Fruit fly (Drosophila melanogaster) whole organism, embryonic: ENCODE results near the gene CG7294.
A peak's percentile ranks its signal among the peaks of the same experiment; 100 is the strongest.

ENCODE experiments used
- Asciz ChIP-seq: fragments of 200-800 bp; sonication (Bioruptor generic); optimal IDR thresholded peaks from 2 replicates; lab custom pipeline; 2017; ENCODE audit warnings: missing biosample characterization, mild to moderate bottlenecking, missing genetic modification characterization, missing genetic modification reagents
- Awh ChIP-seq: fragments of 200-800 bp; sonication (Bioruptor generic); IDR thresholded peaks from 2 replicates; pipeline ENCODE4, ENCODE4 v1.3.6; 2022; ENCODE audit warnings: missing biosample characterization, missing genetic modification characterization
- Bgb ChIP-seq: fragments of 200-800 bp; sonication (Bioruptor generic); IDR thresholded peaks from 2 replicates; pipeline ENCODE4 v1.3.6; 2022; ENCODE audit warnings: missing biosample characterization, missing genetic modification characterization; ENCODE audit not compliant: partially characterized antibody
- Blimp-1 ChIP-seq: fragments of 200-800 bp; sonication (Bioruptor generic); optimal IDR thresholded peaks from 3 replicates; lab custom pipeline; 2018; ENCODE audit warnings: missing biosample characterization, missing genetic modification characterization, mild to moderate bottlenecking, moderate library complexity, missing genetic modification reagents
- Bteb2 ChIP-seq: fragments of 200-800 bp; sonication (Bioruptor generic); optimal IDR thresholded peaks from 2 replicates; lab custom pipeline; 2016; ENCODE audit warnings: missing biosample characterization, missing genetic modification characterization
- CG10366 ChIP-seq: fragments of 200-800 bp; sonication (Bioruptor generic); IDR thresholded peaks from 2 replicates; pipeline ENCODE4 v1.3.6; 2022; ENCODE audit warnings: missing biosample characterization, missing genetic modification characterization
- CG10565 ChIP-seq: fragments of 200-800 bp; sonication (Bioruptor generic); optimal IDR thresholded peaks from 3 replicates; lab custom pipeline; 2016; ENCODE audit warnings: missing biosample characterization, mild to moderate bottlenecking, missing genetic modification characterization
- CG10654 ChIP-seq: fragments of 200-800 bp; sonication (Bioruptor generic); optimal IDR thresholded peaks from 2 replicates; lab custom pipeline; 2016; ENCODE audit warnings: missing biosample characterization, missing genetic modification characterization
- CG11093 ChIP-seq: fragments of 200-800 bp; sonication (Bioruptor generic); IDR thresholded peaks from 3 replicates; pipeline ENCODE4 v1.3.6; 2022; ENCODE audit warnings: missing biosample characterization, missing genetic modification characterization
- CG11504 ChIP-seq: fragments of 200-800 bp; sonication (Bioruptor generic); optimal IDR thresholded peaks from 3 replicates; lab custom pipeline; 2019; ENCODE audit warnings: missing biosample characterization, mild to moderate bottlenecking, missing genetic modification characterization, moderate library complexity
- CG12769 ChIP-seq: fragments of 200-800 bp; sonication (Bioruptor generic); optimal IDR thresholded peaks from 2 replicates; lab custom pipeline; 2019; ENCODE audit warnings: missing biosample characterization, mild to moderate bottlenecking, missing genetic modification characterization, moderate library complexity
- CG14965 ChIP-seq: fragments of 200-800 bp; sonication (Bioruptor generic); optimal IDR thresholded peaks from 2 replicates; lab custom pipeline; 2016; ENCODE audit warnings: missing biosample characterization, missing genetic modification characterization, borderline replicate concordance
- CG17612 ChIP-seq: fragments of 200-800 bp; sonication (Bioruptor generic); IDR thresholded peaks from 2 replicates; pipeline ENCODE4 v1.3.6; 2022; ENCODE audit warnings: missing biosample characterization, missing genetic modification characterization
- CG2875 ChIP-seq: fragments of 200-800 bp; sonication (Bioruptor generic); optimal IDR thresholded peaks from 2 replicates; lab custom pipeline; 2017; ENCODE audit warnings: missing biosample characterization, mild to moderate bottlenecking, missing genetic modification characterization, missing genetic modification reagents
- CG7357 ChIP-seq: fragments of 200-800 bp; sonication (Bioruptor generic); IDR thresholded peaks from 3 replicates; pipeline ENCODE4 v1.3.6; 2022; ENCODE audit warnings: missing biosample characterization, missing genetic modification characterization
- CG7839 ChIP-seq: fragments of 200-800 bp; sonication (Bioruptor generic); optimal IDR thresholded peaks from 3 replicates; lab custom pipeline; 2018; ENCODE audit warnings: missing biosample characterization, mild to moderate bottlenecking, missing genetic modification characterization, moderate library complexity
- CG8478 ChIP-seq: fragments of >200 bp; optimal IDR thresholded peaks from 2 replicates; lab custom pipeline; 2018
- CG8924 ChIP-seq: fragments of 200-800 bp; optimal IDR thresholded peaks from 3 replicates; lab custom pipeline; 2019; ENCODE audit warnings: missing biosample characterization, mild to moderate bottlenecking, missing genetic modification characterization, moderate library complexity
- CG9817 ChIP-seq: fragments of 200-800 bp; sonication (Bioruptor generic); optimal IDR thresholded peaks from 2 replicates; lab custom pipeline; 2018; ENCODE audit warnings: missing biosample characterization, mild to moderate bottlenecking, missing genetic modification characterization, moderate library complexity
- D19B ChIP-seq: fragments of 200-800 bp; sonication (Bioruptor generic); optimal IDR thresholded peaks from 2 replicates; lab custom pipeline; 2017; ENCODE audit warnings: missing biosample characterization, mild to moderate bottlenecking, missing genetic modification characterization
- HLH4C ChIP-seq: fragments of 200-800 bp; sonication (Bioruptor generic); IDR thresholded peaks from 3 replicates; pipeline ENCODE4 v1.3.6; 2022; ENCODE audit warnings: missing biosample characterization, missing genetic modification characterization; ENCODE audit not compliant: partially characterized antibody
- HLHmδ ChIP-seq: fragments of 200-800 bp; sonication (Bioruptor generic); optimal IDR thresholded peaks from 2 replicates; lab custom pipeline; 2018; ENCODE audit warnings: missing biosample characterization, mild to moderate bottlenecking, missing genetic modification characterization, moderate library complexity
- Opbp ChIP-seq: fragments of 200-800 bp; sonication (Bioruptor generic); IDR thresholded peaks from 3 replicates; pipeline ENCODE4 v1.3.6; 2022; ENCODE audit warnings: missing biosample characterization, missing genetic modification characterization; ENCODE audit not compliant: partially characterized antibody
- Ssrp ChIP-seq: fragments of 200-800 bp; sonication (Bioruptor generic); optimal IDR thresholded peaks from 2 replicates; lab custom pipeline; 2018; ENCODE audit warnings: missing biosample characterization, mild to moderate bottlenecking, missing genetic modification characterization, moderate library complexity
- YL-1 ChIP-seq: fragments of 200-800 bp; sonication (Bioruptor generic); optimal IDR thresholded peaks from 3 replicates; lab custom pipeline; 2017; ENCODE audit warnings: missing biosample characterization, mild to moderate bottlenecking, missing genetic modification characterization
- bcd ChIP-seq: fragments of 200-800 bp; sonication (Bioruptor generic); optimal IDR thresholded peaks from 2 replicates; lab custom pipeline; 2017; ENCODE audit warnings: missing biosample characterization, mild to moderate bottlenecking, missing genetic modification characterization
- bigmax ChIP-seq: fragments of 200-800 bp; sonication (Bioruptor generic); optimal IDR thresholded peaks from 2 replicates; lab custom pipeline; 2018; ENCODE audit warnings: missing biosample characterization, mild to moderate bottlenecking, missing genetic modification characterization
- br ChIP-seq: fragments of >200 bp; optimal IDR thresholded peaks from 2 replicates; lab custom pipeline; 2017
- chn ChIP-seq: fragments of 200-800 bp; sonication (Bioruptor generic); optimal IDR thresholded peaks from 2 replicates; lab custom pipeline; 2016; ENCODE audit warnings: missing biosample characterization, missing genetic modification characterization
- ci ChIP-seq: fragments of 200-800 bp; sonication (Bioruptor generic); IDR thresholded peaks from 3 replicates; pipeline ENCODE4 v1.3.6; 2022; ENCODE audit warnings: missing biosample characterization, missing genetic modification characterization
- corto ChIP-seq: fragments of 200-800 bp; sonication (Bioruptor generic); optimal IDR thresholded peaks from 2 replicates; lab custom pipeline; 2016; ENCODE audit warnings: missing biosample characterization, mild to moderate bottlenecking, missing genetic modification characterization, moderate library complexity
- crc ChIP-seq: fragments of 200-800 bp; sonication (Bioruptor generic); optimal IDR thresholded peaks from 2 replicates; lab custom pipeline; 2016; ENCODE audit warnings: missing biosample characterization, missing genetic modification characterization
- dpn ChIP-seq, 2 experiments: fragments of 200-800 bp; sonication (Bioruptor generic); optimal IDR thresholded peaks; 3 replicates each; lab custom pipeline; 2016; ENCODE audit warnings: missing biosample characterization in 2 of 2, missing genetic modification characterization in 2 of 2
- gcm2 ChIP-seq: fragments of 200-800 bp; sonication (Bioruptor generic); optimal IDR thresholded peaks from 2 replicates; lab custom pipeline; 2016; ENCODE audit warnings: missing biosample characterization, missing genetic modification characterization
- gem ChIP-seq: fragments of 200-800 bp; sonication (Bioruptor generic); optimal IDR thresholded peaks from 2 replicates; lab custom pipeline; 2019; ENCODE audit warnings: missing biosample characterization, mild to moderate bottlenecking, missing genetic modification characterization, moderate library complexity
- gt ChIP-seq: fragments of 200-800 bp; sonication (Bioruptor generic); IDR thresholded peaks from 2 replicates; pipeline ENCODE4 v1.3.6; 2022; ENCODE audit warnings: missing biosample characterization, missing genetic modification characterization
- her ChIP-seq: fragments of 200-800 bp; sonication (Bioruptor generic); optimal IDR thresholded peaks from 2 replicates; lab custom pipeline; 2016; ENCODE audit warnings: missing biosample characterization, missing genetic modification characterization
- hkb ChIP-seq, 2 experiments: fragments of 200-800 bp in 1 of 2; fragments of >200 bp in 1 of 2; sonication (Bioruptor generic) in 1 of 2; IDR thresholded peaks in 1 of 2; optimal IDR thresholded peaks in 1 of 2; 2 replicates each; pipeline versions ENCODE4 v1.3.6 to Lab custom; 2017 to 2022; ENCODE audit warnings: missing biosample characterization in 1 of 2, missing genetic modification characterization in 1 of 2
- ind ChIP-seq: fragments of 200-800 bp; sonication (Bioruptor generic); optimal IDR thresholded peaks from 3 replicates; lab custom pipeline; 2016; ENCODE audit warnings: missing biosample characterization, missing genetic modification characterization
- jing ChIP-seq: fragments of 200-800 bp; sonication (Bioruptor generic); optimal IDR thresholded peaks from 2 replicates; lab custom pipeline; 2018; ENCODE audit warnings: missing biosample characterization, mild to moderate bottlenecking, missing genetic modification characterization
- nau ChIP-seq: fragments of 200-800 bp; sonication (Bioruptor generic); optimal IDR thresholded peaks from 3 replicates; lab custom pipeline; 2017; ENCODE audit warnings: missing biosample characterization, mild to moderate bottlenecking, missing genetic modification characterization, missing genetic modification reagents
- nerfin-1 ChIP-seq: fragments of 200-800 bp; sonication (Bioruptor generic); optimal IDR thresholded peaks from 3 replicates; lab custom pipeline; 2019; ENCODE audit warnings: missing biosample characterization, mild to moderate bottlenecking, missing genetic modification characterization, moderate library complexity
- nom ChIP-seq: fragments of 200-800 bp; sonication (Bioruptor generic); optimal IDR thresholded peaks from 2 replicates; lab custom pipeline; 2017; ENCODE audit warnings: missing biosample characterization, missing genetic modification characterization, mild to moderate bottlenecking, moderate library complexity, missing genetic modification reagents
- psq ChIP-seq: fragments of 200-800 bp; sonication (Bioruptor generic); optimal IDR thresholded peaks from 2 replicates; lab custom pipeline; 2017; ENCODE audit warnings: missing biosample characterization, missing genetic modification characterization
- toy ChIP-seq: fragments of 200-800 bp; sonication (Bioruptor generic); IDR thresholded peaks from 2 replicates; pipeline ENCODE4 v1.3.6; 2022; ENCODE audit warnings: missing biosample characterization, missing genetic modification characterization
- ttk ChIP-seq: fragments of 200-800 bp; sonication (Bioruptor generic); IDR thresholded peaks from 2 replicates; pipeline ENCODE4 v2.1.2; 2022; ENCODE audit warnings: missing biosample characterization, missing genetic modification characterization
- unpg ChIP-seq: fragments of 200-800 bp; sonication (Bioruptor generic); optimal IDR thresholded peaks from 3 replicates; lab custom pipeline; 2018; ENCODE audit warnings: missing biosample characterization, mild to moderate bottlenecking, missing genetic modification characterization, moderate library complexity
- vnd ChIP-seq: fragments of 200-800 bp; sonication (Bioruptor generic); IDR thresholded peaks from 3 replicates; pipeline ENCODE4 v1.3.6; 2022; ENCODE audit warnings: missing biosample characterization, missing genetic modification characterization; ENCODE audit not compliant: partially characterized antibody
- wek ChIP-seq: fragments of 200-800 bp; sonication (Bioruptor generic); optimal IDR thresholded peaks from 3 replicates; lab custom pipeline; 2018; ENCODE audit warnings: missing biosample characterization, mild to moderate bottlenecking, missing genetic modification characterization, moderate library complexity

Gene CG7294

dm6 chr2L:10676933-10677714, 11.9 kb downstream of the CG7294 start, which contains the start of gene CG17104 (continued):
- no peak for TF ChIP-seq toy (GFP tag; lab: Robert Waterston, UW)
- no peak for TF ChIP-seq jing (GFP tag; lab: Kevin White, UChicago)
- no peak for TF ChIP-seq Opbp (GFP tag; lab: Robert Waterston, UW)
- no peak for TF ChIP-seq nau (GFP tag; lab: Kevin White, UChicago)
- TF ChIP-seq hkb (optimal IDR thresholded peaks at IDR 0.05; lab: Kevin White, UChicago) = no peak
- TF ChIP-seq hkb (GFP tag; IDR thresholded peaks at IDR 0.05; lab: Robert Waterston, UW) = peak; percentile 49; the same call in 1 of the 2 replicates
- no peak for TF ChIP-seq CG11093
- no peak for TF ChIP-seq chn (GFP tag; lab: Kevin White, UChicago)
- no peak for TF ChIP-seq YL-1 (GFP tag; lab: Kevin White, UChicago)
- no peak for TF ChIP-seq D19B
- no peak for TF ChIP-seq CG10565
- TF ChIP-seq CG12769 (tag; lab: Kevin White, UChicago) = no peak
- TF ChIP-seq crc (GFP tag; lab: Kevin White, UChicago) = peak; percentile 35
- no peak for TF ChIP-seq vnd
- no peak for TF ChIP-seq her (GFP tag; lab: Kevin White, UChicago)
- TF ChIP-seq nom (GFP tag; lab: Kevin White, UChicago) = peak; percentile 24
- no peak for TF ChIP-seq Bgb (GFP tag; lab: Robert Waterston, UW)
- peak; percentile 17 for TF ChIP-seq Asciz
- peak; percentile 59 for TF ChIP-seq CG11504
- TF ChIP-seq psq (GFP tag; lab: Kevin White, UChicago) = no peak
- no peak for TF ChIP-seq CG14965 (GFP tag; lab: Kevin White, UChicago)
- no peak for TF ChIP-seq Bteb2
- TF ChIP-seq nerfin-1 (tag; lab: Kevin White, UChicago) = no peak
- TF ChIP-seq CG2875 = no peak
- TF ChIP-seq CG9817 (tag; lab: Kevin White, UChicago) = peak; percentile 5
- no peak for TF ChIP-seq CG10654 (GFP tag; lab: Kevin White, UChicago)
- TF ChIP-seq CG8924 (tag; lab: Kevin White, UChicago) = peak; percentile 25
- no peak for TF ChIP-seq corto (GFP tag; lab: Kevin White, UChicago)
- no peak for TF ChIP-seq CG17612 (GFP tag; lab: Robert Waterston, UW)
- TF ChIP-seq gem (tag; lab: Kevin White, UChicago) = peak; percentile 66
- TF ChIP-seq bigmax (GFP tag; lab: Kevin White, UChicago) = no peak
- no peak for TF ChIP-seq br (lab: Kevin White, UChicago)
- no peak for TF ChIP-seq CG10366 (GFP tag; lab: Robert Waterston, UW)
- TF ChIP-seq dpn (GFP tag; optimal IDR thresholded peaks at IDR 0.05; lab: Kevin White, UChicago) = no peak
- TF ChIP-seq CG7839 (tag; lab: Kevin White, UChicago) = peak; percentile 42
- peak; percentile 1 for TF ChIP-seq ind (GFP tag; lab: Kevin White, UChicago)
- 0 out of 3 replicates have a peak, but pooled peaks have one; percentile 14 for TF ChIP-seq ci (GFP tag; lab: Robert Waterston, UW)
- TF ChIP-seq Blimp-1 (GFP tag; lab: Kevin White, UChicago) = peak; percentile 64
- no peak for TF ChIP-seq gt (GFP tag; lab: Robert Waterston, UW)
- TF ChIP-seq ttk (GFP tag; lab: Robert Waterston, UW) = no peak
- TF ChIP-seq wek (GFP tag; lab: Kevin White, UChicago) = no peak
- TF ChIP-seq HLH4C (GFP tag; lab: Robert Waterston, UW) = no peak
- no peak for TF ChIP-seq Awh (GFP tag; lab: Robert Waterston, UW)
- TF ChIP-seq CG7357 (GFP tag; lab: Robert Waterston, UW) = no peak
- TF ChIP-seq bcd (GFP tag; lab: Kevin White, UChicago) = peak; percentile 4
- TF ChIP-seq unpg = peak; percentile 48
- TF ChIP-seq Ssrp (tag; lab: Kevin White, UChicago) = no peak
- no peak for TF ChIP-seq HLHmδ (GFP tag; lab: Kevin White, UChicago)
- no peak for TF ChIP-seq CG8478 (lab: Kevin White, UChicago)
- TF ChIP-seq gcm2 (GFP tag; lab: Kevin White, UChicago) = no peak
